Worm (Caenorhabditis elegans): ENCODE data around the gene ubl-1.

ubl-1 gene

ce11 chrIII:3112001-3112400 lies 43.9 kb downstream of the ubl-1 start (continued):
- no peak for TF ChIP-seq T07F8.4 (tag; optimal IDR thresholded peaks at IDR 0.05)
- TF ChIP-seq D2030.7 (GFP tag; IDR thresholded peaks at IDR 0.05): peak; percentile 60
- TF ChIP-seq lin-26 (GFP tag; IDR thresholded peaks at IDR 0.05): peak; percentile 65; the same call in 1 of the 2 replicates
- no peak for TF ChIP-seq Y79H2A.3 (GFP tag; conservative IDR thresholded peaks at IDR 0.05)
- TF ChIP-seq nhr-90 (tag; optimal IDR thresholded peaks at IDR 0.05): peak; percentile 34
- peak; percentile 66 for TF ChIP-seq pbrm-1 (GFP tag; IDR thresholded peaks at IDR 0.05)
- TF ChIP-seq ztf-25 (GFP tag; IDR thresholded peaks at IDR 0.05): peak; percentile 77; the same call in 1 of the 2 replicates
- no peak for TF ChIP-seq Y56A3A.18 (GFP tag; IDR thresholded peaks at IDR 0.05)
- no peak for TF ChIP-seq F39B2.1 (GFP tag; IDR thresholded peaks at IDR 0.05)
- TF ChIP-seq sdz-38 (tag; optimal IDR thresholded peaks at IDR 0.05): no peak
- no peak for TF ChIP-seq Y95B8A.8 (GFP tag; IDR thresholded peaks at IDR 0.05)
- no peak for TF ChIP-seq nfya-2 (GFP tag; IDR thresholded peaks at IDR 0.05)
- no peak for TF ChIP-seq ztf-3 (GFP tag; optimal IDR thresholded peaks at IDR 0.05)
- TF ChIP-seq snpc-1.1 (tag; optimal IDR thresholded peaks at IDR 0.05; ENCODE audit: insufficient read depth): no peak
- TF ChIP-seq efl-1 (GFP tag; optimal IDR thresholded peaks at IDR 0.05): no peak
- no peak for TF ChIP-seq T26A5.8 (tag; optimal IDR thresholded peaks at IDR 0.05)
- no peak for TF ChIP-seq attf-3 (GFP tag; conservative IDR thresholded peaks at IDR 0.05)
- peak; percentile 16 for TF ChIP-seq xnd-1 (tag; optimal IDR thresholded peaks at IDR 0.05)
- no peak for TF ChIP-seq F57A8.1 (GFP tag; optimal IDR thresholded peaks at IDR 0.05)
- TF ChIP-seq nhr-27 (tag; optimal IDR thresholded peaks at IDR 0.05): no peak
- TF ChIP-seq nfyb-1 (GFP tag; IDR thresholded peaks at IDR 0.05): no peak
- 0 out of 2 replicates have a peak, but pooled peaks have one; percentile 14 for TF ChIP-seq Y53G8AR.9 (GFP tag; conservative IDR thresholded peaks at IDR 0.05)
- TF ChIP-seq egl-18 (GFP tag; IDR thresholded peaks at IDR 0.05): no peak
- TF ChIP-seq cebp-2 (GFP tag; IDR thresholded peaks at IDR 0.05): no peak
- TF ChIP-seq F23B12.7 (tag; optimal IDR thresholded peaks at IDR 0.05; ENCODE audit: insufficient read depth): no peak
- peak; percentile 94 for TF ChIP-seq him-1 (tag; optimal IDR thresholded peaks at IDR 0.05)
- TF ChIP-seq snpc-4 (GFP tag; optimal IDR thresholded peaks at IDR 0.05): no peak
- TF ChIP-seq snpc-4 (tag; optimal IDR thresholded peaks at IDR 0.05): no peak
- TF ChIP-seq B0035.1 (tag; optimal IDR thresholded peaks at IDR 0.05): no peak
- TF ChIP-seq aptf-3 (GFP tag; IDR thresholded peaks at IDR 0.05): no peak
- no peak for TF ChIP-seq F37B4.10 (GFP tag; IDR thresholded peaks at IDR 0.05)
- no peak for TF ChIP-seq mes-4 (tag; optimal IDR thresholded peaks at IDR 0.05)
- TF ChIP-seq zfh-2 (GFP tag; conservative IDR thresholded peaks at IDR 0.05): no peak
- peak; percentile 64 for TF ChIP-seq B0261.1 (tag; optimal IDR thresholded peaks at IDR 0.05)
- no peak for TF ChIP-seq madf-10 (tag; optimal IDR thresholded peaks at IDR 0.05)
- TF ChIP-seq akir-1 (GFP tag; optimal IDR thresholded peaks at IDR 0.05): no peak
- TF ChIP-seq dpl-1 (GFP tag; optimal IDR thresholded peaks at IDR 0.05): no peak
- no peak for TF ChIP-seq pha-4 (tag; optimal IDR thresholded peaks at IDR 0.05)
- TF ChIP-seq attf-5 (GFP tag; optimal IDR thresholded peaks at IDR 0.05): no peak
- TF ChIP-seq sptf-2 (GFP tag; optimal IDR thresholded peaks at IDR 0.05): no peak
- no peak for TF ChIP-seq atf-7 (tag; optimal IDR thresholded peaks at IDR 0.05)
- TF ChIP-seq F57C9.4 (tag; optimal IDR thresholded peaks at IDR 0.05): no peak
- no peak for TF ChIP-seq unc-130 (GFP tag; optimal IDR thresholded peaks at IDR 0.05)
- no peak for TF ChIP-seq mel-28 (tag; optimal IDR thresholded peaks at IDR 0.05; ENCODE audit: borderline replicate concordance)
- TF ChIP-seq sea-2 (GFP tag; IDR thresholded peaks at IDR 0.05): no peak
- no peak for TF ChIP-seq ekl-4 (GFP tag; IDR thresholded peaks at IDR 0.05)
- TF ChIP-seq snpc-1.3 (tag; optimal IDR thresholded peaks at IDR 0.05; ENCODE audit: insufficient read depth): no peak
- no peak for TF ChIP-seq somi-1 (GFP tag; optimal IDR thresholded peaks at IDR 0.05)
- TF ChIP-seq hmg-1.2 (GFP tag; IDR thresholded peaks at IDR 0.05): peak; percentile 39; the same call in 1 of the 2 replicates
